Fruit fly (Drosophila melanogaster) whole organism, prepupa: ENCODE data around the gene CG17819.

Source experiments
- Blimp-1 ChIP-seq: fragments of 200-800 bp; sonication (Bioruptor generic); optimal IDR thresholded peaks from 3 replicates; lab custom pipeline; 2017; ENCODE audit warnings: missing biosample characterization, missing genetic modification characterization, mild to moderate bottlenecking, moderate library complexity, missing genetic modification reagents
- CG10631 ChIP-seq: fragments of 200-800 bp; sonication (Bioruptor generic); optimal IDR thresholded peaks from 2 replicates; lab custom pipeline; 2016; ENCODE audit warnings: missing biosample characterization, missing genetic modification characterization
- CG11762 ChIP-seq: fragments of 200-800 bp; sonication (Bioruptor generic); optimal IDR thresholded peaks from 3 replicates; lab custom pipeline; 2016; ENCODE audit warnings: missing biosample characterization, missing genetic modification characterization; ENCODE audit not compliant: insufficient read depth
- CG15336 ChIP-seq: fragments of 200-800 bp; sonication (Bioruptor generic); IDR thresholded peaks from 2 replicates; pipeline ENCODE4 v1.3.6; 2022; ENCODE audit warnings: missing biosample characterization, missing genetic modification characterization
- CG1621 ChIP-seq: fragments of 200-800 bp; sonication (Bioruptor generic); optimal IDR thresholded peaks from 3 replicates; lab custom pipeline; 2018; ENCODE audit warnings: missing biosample characterization, mild to moderate bottlenecking, missing genetic modification characterization
- CG3032 ChIP-seq: fragments of 200-800 bp; optimal IDR thresholded peaks from 2 replicates; lab custom pipeline; 2019; ENCODE audit warnings: missing biosample characterization, mild to moderate bottlenecking, missing genetic modification characterization, moderate library complexity
- CG31627 ChIP-seq: fragments of 200-800 bp; sonication (Bioruptor generic); optimal IDR thresholded peaks from 3 replicates; lab custom pipeline; 2016; ENCODE audit warnings: missing biosample characterization, missing genetic modification characterization
- CG32006 ChIP-seq: fragments of 200-800 bp; sonication (Bioruptor generic); optimal IDR thresholded peaks from 3 replicates; lab custom pipeline; 2017; ENCODE audit warnings: missing biosample characterization, mild to moderate bottlenecking, missing genetic modification characterization
- CG34406 ChIP-seq: fragments of 200-800 bp; sonication (Bioruptor generic); optimal IDR thresholded peaks from 3 replicates; lab custom pipeline; 2016; ENCODE audit warnings: missing biosample characterization, missing genetic modification characterization
- CG6163 ChIP-seq: fragments of 200-800 bp; sonication (Bioruptor generic); IDR thresholded peaks from 3 replicates; pipeline ENCODE4 v1.3.6; 2022; ENCODE audit warnings: missing biosample characterization, missing genetic modification characterization
- CG6276 ChIP-seq: fragments of 200-800 bp; sonication (Bioruptor generic); optimal IDR thresholded peaks from 2 replicates; lab custom pipeline; 2017; ENCODE audit warnings: missing biosample characterization, mild to moderate bottlenecking, missing genetic modification characterization
- CG6808 ChIP-seq: fragments of 200-800 bp; sonication (Bioruptor generic); optimal IDR thresholded peaks from 3 replicates; lab custom pipeline; 2017; ENCODE audit warnings: missing biosample characterization, missing genetic modification characterization, mild to moderate bottlenecking, moderate library complexity, missing genetic modification reagents
- CG6854 ChIP-seq: fragments of 200-800 bp; sonication (Bioruptor generic); optimal IDR thresholded peaks from 2 replicates; lab custom pipeline; 2017; ENCODE audit warnings: missing biosample characterization, mild to moderate bottlenecking, missing genetic modification characterization
- CG7368 ChIP-seq: fragments of 200-800 bp; sonication (Bioruptor generic); optimal IDR thresholded peaks from 3 replicates; lab custom pipeline; 2016; ENCODE audit warnings: missing biosample characterization, missing genetic modification characterization
- CG8119 ChIP-seq: fragments of 200-800 bp; sonication (Bioruptor generic); IDR thresholded peaks from 3 replicates; pipeline ENCODE4 v1.3.6; 2022; ENCODE audit warnings: missing biosample characterization, missing genetic modification characterization
- CG8319 ChIP-seq: fragments of 200-800 bp; sonication (Bioruptor generic); optimal IDR thresholded peaks from 3 replicates; lab custom pipeline; 2016; ENCODE audit warnings: missing biosample characterization, missing genetic modification characterization
- CG9139 ChIP-seq: fragments of 200-800 bp; sonication (Bioruptor generic); optimal IDR thresholded peaks from 3 replicates; lab custom pipeline; 2017; ENCODE audit warnings: missing biosample characterization, mild to moderate bottlenecking, missing genetic modification characterization
- Eip75B ChIP-seq: fragments of 200-800 bp; sonication (Bioruptor generic); optimal IDR thresholded peaks from 3 replicates; lab custom pipeline; 2016; ENCODE audit warnings: missing biosample characterization, missing genetic modification characterization
- Eip78C ChIP-seq: fragments of 200-800 bp; sonication (Bioruptor generic); peaks from one replicate; lab custom pipeline; 2016; ENCODE audit warnings: missing biosample characterization, missing genetic modification characterization
- Ets21C ChIP-seq: fragments of 200-800 bp; sonication (Bioruptor generic); optimal IDR thresholded peaks from 3 replicates; lab custom pipeline; 2016; ENCODE audit warnings: missing biosample characterization, missing genetic modification characterization
- Ets96B ChIP-seq: fragments of 200-800 bp; optimal IDR thresholded peaks from 2 replicates; lab custom pipeline; 2019; ENCODE audit warnings: missing biosample characterization, mild to moderate bottlenecking, missing genetic modification characterization, moderate library complexity
- Gug ChIP-seq: fragments of 200-800 bp; sonication (Bioruptor generic); IDR thresholded peaks from 2 replicates; pipeline ENCODE4 v1.3.6; 2022; ENCODE audit warnings: missing biosample characterization, missing genetic modification characterization
- Hr38 ChIP-seq: sonication (Bioruptor generic); optimal IDR thresholded peaks from 2 replicates; lab custom pipeline; 2016; ENCODE audit warnings: missing biosample characterization, missing genetic modification characterization
- Hr39 ChIP-seq: fragments of 200-800 bp; sonication (Bioruptor generic); optimal IDR thresholded peaks from 2 replicates; lab custom pipeline; 2016; ENCODE audit warnings: missing biosample characterization, missing genetic modification characterization
- Lpt ChIP-seq: fragments of 200-800 bp; sonication (Bioruptor generic); optimal IDR thresholded peaks from 3 replicates; lab custom pipeline; 2016; ENCODE audit warnings: missing biosample characterization, missing genetic modification characterization
- Met ChIP-seq: fragments of 200-800 bp; sonication (Bioruptor generic); optimal IDR thresholded peaks from 3 replicates; lab custom pipeline; 2016; ENCODE audit warnings: missing biosample characterization, missing genetic modification characterization
- OdsH ChIP-seq: fragments of 200-800 bp; sonication (Bioruptor generic); optimal IDR thresholded peaks from 3 replicates; lab custom pipeline; 2016; ENCODE audit warnings: missing biosample characterization, missing genetic modification characterization
- Smox ChIP-seq: fragments of 200-800 bp; sonication (Bioruptor generic); optimal IDR thresholded peaks from 3 replicates; lab custom pipeline; 2016; ENCODE audit warnings: missing biosample characterization, missing genetic modification characterization
- Sox102F ChIP-seq: fragments of 200-800 bp; sonication (Bioruptor generic); optimal IDR thresholded peaks from 2 replicates; lab custom pipeline; 2016; ENCODE audit warnings: missing biosample characterization, mild to moderate bottlenecking, missing genetic modification characterization
- Sox14 ChIP-seq: fragments of 200-800 bp; sonication (Bioruptor generic); optimal IDR thresholded peaks from 3 replicates; lab custom pipeline; 2016; ENCODE audit warnings: missing biosample characterization, missing genetic modification characterization
- Sox15 ChIP-seq: fragments of 200-800 bp; sonication (Bioruptor generic); optimal IDR thresholded peaks from 3 replicates; lab custom pipeline; 2016; ENCODE audit warnings: missing biosample characterization, missing genetic modification characterization
- achi ChIP-seq: fragments of 200-800 bp; sonication (Bioruptor generic); optimal IDR thresholded peaks from 3 replicates; lab custom pipeline; 2016; ENCODE audit warnings: missing biosample characterization, missing genetic modification characterization
- acj6 ChIP-seq: fragments of 200-800 bp; sonication (Bioruptor generic); optimal IDR thresholded peaks from 3 replicates; lab custom pipeline; 2016; ENCODE audit warnings: missing biosample characterization, missing genetic modification characterization
- cyc ChIP-seq: fragments of 200-800 bp; sonication (Bioruptor generic); optimal IDR thresholded peaks from 3 replicates; lab custom pipeline; 2016; ENCODE audit warnings: missing biosample characterization, missing genetic modification characterization
- eg ChIP-seq: fragments of 200-800 bp; sonication (Bioruptor generic); IDR thresholded peaks from 3 replicates; pipeline ENCODE4 v1.3.6; 2022; ENCODE audit warnings: missing biosample characterization, missing genetic modification characterization
- esn ChIP-seq: fragments of 200-800 bp; sonication (Bioruptor generic); optimal IDR thresholded peaks from 2 replicates; lab custom pipeline; 2016; ENCODE audit warnings: missing biosample characterization, mild to moderate bottlenecking, missing genetic modification characterization, moderate library complexity
- fd59A ChIP-seq: fragments of 200-800 bp; sonication (Bioruptor generic); optimal IDR thresholded peaks from 2 replicates; lab custom pipeline; 2017; ENCODE audit warnings: missing biosample characterization, mild to moderate bottlenecking, missing genetic modification characterization, missing genetic modification reagents
- fkh ChIP-seq: fragments of 200-800 bp; sonication (Bioruptor generic); optimal IDR thresholded peaks from 3 replicates; lab custom pipeline; 2017; ENCODE audit warnings: missing biosample characterization, mild to moderate bottlenecking, missing genetic modification characterization, moderate library complexity
- lz ChIP-seq: fragments of 200-800 bp; sonication (Bioruptor generic); optimal IDR thresholded peaks from 3 replicates; lab custom pipeline; 2016; ENCODE audit warnings: missing biosample characterization, missing genetic modification characterization
- net ChIP-seq: fragments of 200-800 bp; sonication (Bioruptor generic); optimal IDR thresholded peaks from 3 replicates; lab custom pipeline; 2016; ENCODE audit warnings: missing biosample characterization, missing genetic modification characterization
- spab ChIP-seq: fragments of 200-800 bp; sonication (Bioruptor generic); optimal IDR thresholded peaks from 2 replicates; lab custom pipeline; 2017; ENCODE audit warnings: missing biosample characterization, mild to moderate bottlenecking, missing genetic modification characterization, missing genetic modification reagents
- svp ChIP-seq: fragments of 200-800 bp; sonication (Bioruptor generic); peaks from one replicate; lab custom pipeline; 2016; ENCODE audit warnings: missing biosample characterization, missing genetic modification characterization

Gene CG17819

DNA sequence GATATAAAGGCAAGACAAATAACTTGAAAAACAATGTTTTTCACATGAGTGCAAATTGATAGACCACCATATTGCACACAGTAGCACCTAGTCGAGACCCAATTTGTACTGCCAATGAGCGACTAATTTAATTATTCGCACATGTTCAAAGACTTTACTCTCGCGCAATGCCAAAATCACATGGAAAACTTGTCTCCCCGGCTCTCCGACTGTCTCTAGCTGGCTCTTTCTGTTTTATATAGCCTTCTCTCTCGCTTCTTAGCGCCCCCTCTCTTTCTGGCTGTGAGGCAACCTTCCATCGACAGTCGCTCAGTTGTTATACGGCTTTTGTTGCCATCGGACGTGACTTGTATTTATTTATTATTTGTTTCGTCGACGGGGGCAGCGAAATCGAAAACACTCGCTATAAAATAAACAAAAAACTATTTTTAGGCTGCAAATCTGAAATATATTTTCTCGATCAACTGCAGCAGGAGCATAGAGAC is 10.3 kb downstream of the CG17819 start, which contains the start of gene CG6656 (continued):
- TF ChIP-seq Blimp-1 (GFP tag; lab: Kevin White, UChicago) (no peak), net (GFP tag; lab: Kevin White, UChicago) (peak; percentile 2), Hr38 (GFP tag; lab: Kevin White, UChicago) (no peak), CG9139 (peak; percentile 24), Sox14 (GFP tag; lab: Kevin White, UChicago) (peak; percentile 23), eg (no peak; the same call in 2 of the 3 replicates), CG32006 (GFP tag; lab: Kevin White, UChicago) (no peak), Sox102F (GFP tag; lab: Kevin White, UChicago) (no peak)
- TF ChIP-seq, all 60 proteins: peak for 23

DNA sequence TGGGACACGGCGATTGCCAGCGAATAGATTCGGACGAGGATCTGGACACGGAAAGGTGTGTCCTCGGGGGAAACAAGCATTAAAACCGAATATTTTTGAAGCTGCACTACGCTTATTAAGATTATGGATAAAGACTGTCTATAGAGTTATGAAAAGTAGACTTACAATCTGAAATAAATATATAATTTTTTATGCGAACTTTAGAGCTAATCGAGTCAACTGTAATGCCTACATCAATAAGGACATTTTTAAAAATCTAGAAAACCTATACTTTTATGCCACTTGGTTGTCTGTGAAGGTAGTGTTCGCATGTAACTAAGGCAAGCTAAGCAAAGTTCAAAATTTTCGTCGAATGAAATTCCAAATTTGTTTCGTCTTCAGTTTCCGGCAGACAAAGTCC is 11.9 kb downstream of the CG17819 start, which contains the start of gene CG31178:
TSS of gene CG31178 (plus strand) at position 301 of the 400 bp plus-strand sequence.
- TF ChIP-seq esn (GFP tag; lab: Kevin White, UChicago) (no peak), Sox15 (GFP tag; lab: Kevin White, UChicago) (no peak), CG34406 (GFP tag; lab: Kevin White, UChicago) (no peak), lz (no peak)

DNA sequence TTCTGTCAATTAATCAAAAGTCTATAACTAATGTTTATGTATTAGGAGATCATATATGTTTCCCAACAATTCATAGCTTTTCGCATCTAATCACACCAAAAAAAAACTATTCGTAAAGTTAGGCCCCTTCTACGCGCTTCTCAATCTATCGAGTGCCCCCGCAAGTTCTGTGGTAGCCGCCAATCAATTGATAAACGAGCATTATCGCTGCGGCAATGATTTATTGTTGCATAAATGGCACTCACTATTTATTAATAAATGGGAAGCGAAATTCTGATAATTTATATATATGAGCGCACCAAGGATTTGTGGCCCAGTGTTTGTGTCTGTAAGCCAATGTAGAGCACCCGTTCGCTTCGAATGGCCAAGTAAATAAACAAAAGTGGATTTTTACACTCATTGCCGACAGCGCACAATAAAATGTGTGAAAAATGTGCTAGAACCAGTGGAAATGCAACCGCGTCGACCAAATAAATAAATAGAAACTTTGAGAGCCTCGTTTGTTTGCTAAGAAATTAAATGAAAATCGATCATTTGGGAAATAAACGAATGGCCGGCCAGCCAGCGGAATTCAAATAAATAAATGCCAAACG is 13.9 kb downstream of the CG17819 start:
- TF ChIP-seq fkh (peak; percentile 73), CG10631 (GFP tag; lab: Kevin White, UChicago) (no peak), Eip78C (GFP tag; lab: Kevin White, UChicago) (peak; percentile 56), Ets96B (tag; lab: Kevin White, UChicago) (no peak)

DNA sequence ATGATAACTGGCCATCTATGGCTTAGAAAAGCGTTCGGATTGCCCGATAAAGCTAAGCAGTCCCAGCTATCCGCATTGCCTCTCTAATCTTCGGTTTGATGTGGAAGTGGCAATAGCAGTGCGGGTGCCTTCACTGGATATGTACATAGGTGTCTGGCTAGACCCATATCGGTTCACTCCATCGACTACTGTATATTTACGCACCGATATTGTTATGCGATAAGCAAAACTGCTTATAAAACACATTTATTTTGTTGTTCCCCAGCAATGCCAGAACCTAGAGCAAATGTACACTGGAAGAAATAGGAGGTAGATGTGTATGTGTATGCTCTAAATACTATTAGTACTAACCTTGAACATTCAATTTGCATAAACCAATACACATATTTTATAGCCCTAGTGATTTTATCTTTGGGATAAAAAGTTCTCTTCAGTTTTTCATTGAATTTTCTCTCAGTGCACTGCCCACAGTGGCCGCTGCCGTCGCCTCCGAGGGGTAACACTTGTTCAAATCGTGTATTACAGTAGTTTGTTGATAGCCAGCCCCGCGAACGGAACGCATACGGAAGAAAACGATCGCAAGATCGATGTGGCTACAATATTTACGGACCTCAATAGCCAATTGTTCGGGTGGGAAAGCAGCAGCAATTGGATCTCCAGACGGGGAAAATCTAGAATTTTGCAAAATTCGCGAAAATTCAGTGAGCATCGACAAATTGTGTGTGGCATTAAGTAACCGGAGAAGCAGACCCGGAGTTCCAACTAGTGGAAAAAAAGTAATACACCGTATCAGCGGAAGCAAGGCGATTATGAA is 15.0 kb downstream of the CG17819 start, which contains the start of gene CG31431:
TSS of gene CG31431 (plus strand) at position 524 of the 814 bp plus-strand sequence.
- TF ChIP-seq Gug (peak; percentile 93), Eip75B (GFP tag; lab: Kevin White, UChicago) (peak; percentile 80), fd59A (GFP tag; lab: Kevin White, UChicago) (peak; percentile 75), CG10631 (GFP tag; lab: Kevin White, UChicago) (peak; percentile 77), Hr39 (GFP tag; lab: Kevin White, UChicago) (peak; percentile 65), CG6854 (GFP tag; lab: Kevin White, UChicago) (no peak), acj6 (GFP tag; lab: Kevin White, UChicago) (peak; percentile 80), CG6276 (GFP tag; lab: Kevin White, UChicago) (peak; percentile 86), CG31627 (GFP tag; lab: Kevin White, UChicago) (peak; percentile 56), CG8119 (peak; percentile 91), lz (peak; percentile 53), CG6808 (GFP tag; lab: Kevin White, UChicago) (peak; percentile 75), svp (peak; percentile 66), Sox102F (GFP tag; lab: Kevin White, UChicago) (peak; percentile 37), Met (GFP tag; lab: Kevin White, UChicago) (peak; percentile 52), spab (GFP tag; lab: Kevin White, UChicago) (peak; percentile 77), CG6163 (GFP tag; lab: Robert Waterston, UW) (peak; percentile 92), cyc (peak; percentile 68), Ets96B (tag; lab: Kevin White, UChicago) (peak; percentile 82), Sox15 (GFP tag; lab: Kevin White, UChicago) (peak; percentile 62), CG11762 (GFP tag; lab: Kevin White, UChicago) (peak; percentile 73), achi (GFP tag; lab: Kevin White, UChicago) (peak; percentile 79), CG3032 (peak; percentile 81), CG7368 (peak; percentile 73), Ets21C (GFP tag; lab: Kevin White, UChicago) (peak; percentile 19), CG1621 (tag; lab: Kevin White, UChicago) (peak; percentile 81), CG8319 (peak; percentile 66), Hr38 (GFP tag; lab: Kevin White, UChicago) (peak; percentile 36), CG15336 (GFP tag; lab: Robert Waterston, UW) (peak; percentile 90), Lpt (peak; percentile 87), Smox (GFP tag; lab: Kevin White, UChicago) (no peak), net (GFP tag; lab: Kevin White, UChicago) (peak; percentile 82), fkh (peak; percentile 97), Sox14 (GFP tag; lab: Kevin White, UChicago) (peak; percentile 66), OdsH (GFP tag; lab: Kevin White, UChicago) (peak; percentile 84)
